Fruit fly (Drosophila melanogaster): ENCODE data around the gene CG15728.

Gene CG15728

dm6 chrX:12578701-12579372 is 45.3 kb upstream of the CG15728 start:
- TF ChIP-seq D1 (tag; optimal IDR thresholded peaks at IDR 0.05), result no peak
- peak; percentile 65 for TF ChIP-seq CG8301 (tag; optimal IDR thresholded peaks at IDR 0.05)
- TF ChIP-seq Ets98B (GFP tag; IDR thresholded peaks at IDR 0.05), result no peak; the same call in 1 of the 2 replicates
- TF ChIP-seq fd96Ca (GFP tag; IDR thresholded peaks at IDR 0.05), result peak; percentile 9; the same call in 1 of the 3 replicates
- peak; percentile 38 for TF ChIP-seq CG34367 (tag; optimal IDR thresholded peaks at IDR 0.05)
- peak; percentile 75 for TF ChIP-seq CG13204 (GFP tag; optimal IDR thresholded peaks at IDR 0.05)
- TF ChIP-seq Pif1A (GFP tag; optimal IDR thresholded peaks at IDR 0.05), result peak; percentile 49
- no peak for TF ChIP-seq CG10348 (GFP tag; IDR thresholded peaks at IDR 0.05)
- peak; percentile 75 for TF ChIP-seq CG14655 (GFP tag; optimal IDR thresholded peaks at IDR 0.05)
- TF ChIP-seq CG32121 (GFP tag; IDR thresholded peaks at IDR 0.05), result peak; percentile 46; the same call in 1 of the 2 replicates
- peak; percentile 16 for TF ChIP-seq Pif1B (GFP tag; optimal IDR thresholded peaks at IDR 0.05)
- peak; percentile 29 for TF ChIP-seq CG17806 (tag; optimal IDR thresholded peaks at IDR 0.05)
- peak; percentile 29 for TF ChIP-seq CG15710 (tag; optimal IDR thresholded peaks at IDR 0.05)
- no peak for TF ChIP-seq gl (tag; optimal IDR thresholded peaks at IDR 0.05)
- 0 out of 2 replicates have a peak, but pooled peaks have one; percentile 8 for TF ChIP-seq CG12605 (GFP tag; IDR thresholded peaks at IDR 0.05)
- no peak for TF ChIP-seq rn (GFP tag; IDR thresholded peaks at IDR 0.05)
- peak; percentile 43 for TF ChIP-seq CG9948 (tag; optimal IDR thresholded peaks at IDR 0.05)
- no peak for TF ChIP-seq Snoo (tag; optimal IDR thresholded peaks at IDR 0.05)
- peak; percentile 78 for TF ChIP-seq EcR (GFP tag; optimal IDR thresholded peaks at IDR 0.05)
- peak; percentile 57 for TF ChIP-seq CG8159 (tag; optimal IDR thresholded peaks at IDR 0.05)
- peak; percentile 56; the same call in 2 of the 3 replicates for TF ChIP-seq CG4496 (GFP tag; IDR thresholded peaks at IDR 0.05)

- TF ChIP-seq CG32121 (GFP tag; IDR thresholded peaks at IDR 0.05) (peak; percentile 97), CG15710 (tag; optimal IDR thresholded peaks at IDR 0.05) (peak; percentile 97), CG13204 (GFP tag; optimal IDR thresholded peaks at IDR 0.05) (peak; percentile 75), CG14655 (GFP tag; optimal IDR thresholded peaks at IDR 0.05) (peak; percentile 98), D1 (tag; optimal IDR thresholded peaks at IDR 0.05) (peak; percentile 94), Pif1B (GFP tag; optimal IDR thresholded peaks at IDR 0.05) (peak; percentile 97), CG4496 (GFP tag; IDR thresholded peaks at IDR 0.05) (peak; percentile 97), CG12605 (GFP tag; IDR thresholded peaks at IDR 0.05) (peak; percentile 88), Pif1A (GFP tag; optimal IDR thresholded peaks at IDR 0.05) (peak; percentile 98), fd96Ca (GFP tag; IDR thresholded peaks at IDR 0.05) (peak; percentile 90), rn (GFP tag; IDR thresholded peaks at IDR 0.05) (peak; percentile 94), EcR (GFP tag; optimal IDR thresholded peaks at IDR 0.05) (no peak), CG8301 (tag; optimal IDR thresholded peaks at IDR 0.05) (peak; percentile 98), CG9948 (tag; optimal IDR thresholded peaks at IDR 0.05) (peak; percentile 98), CG34367 (tag; optimal IDR thresholded peaks at IDR 0.05) (peak; percentile 97), Ets98B (GFP tag; IDR thresholded peaks at IDR 0.05) (peak; percentile 91), CG17806 (tag; optimal IDR thresholded peaks at IDR 0.05) (peak; percentile 97), CG8159 (tag; optimal IDR thresholded peaks at IDR 0.05) (peak; percentile 98), gl (tag; optimal IDR thresholded peaks at IDR 0.05) (peak; percentile 91), CG10348 (GFP tag; IDR thresholded peaks at IDR 0.05) (peak; percentile 89), Snoo (tag; optimal IDR thresholded peaks at IDR 0.05) (peak; percentile 78)
These were observed 44.5 kb upstream of the CG15728 start for dm6 chrX:12579506-12579999.

dm6 chrX:12580040-12580497 is 44.0 kb upstream of the CG15728 start:
- peak; percentile 70 for TF ChIP-seq EcR (GFP tag; optimal IDR thresholded peaks at IDR 0.05)
- TF ChIP-seq Ets98B (GFP tag; IDR thresholded peaks at IDR 0.05), result no peak

- peak; percentile 50 for TF ChIP-seq CG8159 (tag; optimal IDR thresholded peaks at IDR 0.05)
- TF ChIP-seq CG12605 (GFP tag; IDR thresholded peaks at IDR 0.05), result peak; percentile 28; the same call in 1 of the 2 replicates
- no peak for TF ChIP-seq CG14655 (GFP tag; optimal IDR thresholded peaks at IDR 0.05)
- TF ChIP-seq CG4496 (GFP tag; IDR thresholded peaks at IDR 0.05), result peak; percentile 40; the same call in 1 of the 3 replicates
- peak; percentile 18 for TF ChIP-seq CG15710 (tag; optimal IDR thresholded peaks at IDR 0.05)
- peak; percentile 21 for TF ChIP-seq CG9948 (tag; optimal IDR thresholded peaks at IDR 0.05)
These were observed 43.4 kb upstream of the CG15728 start for dm6 chrX:12580498-12581304.

DNA sequence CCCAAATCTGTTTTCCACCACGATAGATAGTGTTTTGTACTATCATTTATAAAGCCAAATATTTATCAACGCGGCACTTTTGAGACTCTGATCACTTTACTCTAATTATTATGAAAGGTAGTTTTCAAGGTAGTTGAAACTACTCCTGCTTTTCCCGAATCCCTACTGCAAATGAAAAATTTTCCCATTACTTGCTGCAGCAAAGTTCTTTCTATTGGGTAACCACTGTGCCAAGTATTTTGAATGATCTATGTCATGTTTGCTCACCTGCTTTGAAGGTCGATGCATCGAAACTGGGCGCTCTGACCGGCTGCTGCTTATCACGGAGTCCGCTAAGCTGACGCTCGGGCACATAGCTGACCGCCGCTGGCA is 42.8 kb upstream of the CG15728 start:
- TF ChIP-seq CG10348 (GFP tag; IDR thresholded peaks at IDR 0.05), result no peak
- no peak for TF ChIP-seq CG34367 (tag; optimal IDR thresholded peaks at IDR 0.05)
- TF ChIP-seq Pif1B (GFP tag; optimal IDR thresholded peaks at IDR 0.05), result no peak
- no peak for TF ChIP-seq rn (GFP tag; IDR thresholded peaks at IDR 0.05)
- TF ChIP-seq gl (tag; optimal IDR thresholded peaks at IDR 0.05), result no peak
- no peak for TF ChIP-seq EcR (GFP tag; optimal IDR thresholded peaks at IDR 0.05)
- no peak for TF ChIP-seq CG9948 (tag; optimal IDR thresholded peaks at IDR 0.05)
- no peak for TF ChIP-seq CG8301 (tag; optimal IDR thresholded peaks at IDR 0.05)
- TF ChIP-seq CG8159 (tag; optimal IDR thresholded peaks at IDR 0.05), result no peak
- no peak for TF ChIP-seq CG32121 (GFP tag; IDR thresholded peaks at IDR 0.05)
- TF ChIP-seq CG4496 (GFP tag; IDR thresholded peaks at IDR 0.05), result no peak
- TF ChIP-seq Ets98B (GFP tag; IDR thresholded peaks at IDR 0.05), result no peak
- TF ChIP-seq CG17806 (tag; optimal IDR thresholded peaks at IDR 0.05), result no peak

Data from whole organism, pupa.